Worm (Caenorhabditis elegans) whole organism, L4 larva: ENCODE results near the gene C02F12.8.

Experiments
- F10B5.3 ChIP-seq: sonication (generic microtip); optimal IDR thresholded peaks from 2 replicates; lab custom pipeline; 2016; ENCODE audit warnings: mild to moderate bottlenecking, missing genetic modification characterization, missing compliant biosample characterization
- Y5F2A.4 ChIP-seq: fragments of 200-800 bp; sonication (Bioruptor generic); optimal IDR thresholded peaks from 2 replicates; lab custom pipeline; 2018; ENCODE audit warnings: mild to moderate bottlenecking, missing genetic modification characterization, missing compliant biosample characterization
- ces-1 ChIP-seq: fragments of 150-350 bp; sonication (generic microtip); optimal IDR thresholded peaks from 4 replicates; lab custom pipeline; 2014; ENCODE audit warnings: missing biosample characterization, missing genetic modification reagents, missing genetic modification characterization
- fkh-10 ChIP-seq: fragments of 150-350 bp; optimal IDR thresholded peaks from 2 replicates; lab custom pipeline; 2014; ENCODE audit warnings: missing biosample characterization, missing genetic modification reagents, missing genetic modification characterization
- fos-1 ChIP-seq: fragments of 150-350 bp; optimal IDR thresholded peaks from 2 replicates; lab custom pipeline; 2014; ENCODE audit warnings: missing biosample characterization, missing genetic modification characterization
- lsy-2 ChIP-seq, 2 experiments: fragments of 150-350 bp in 1 of 2; sonication (generic microtip) in 1 of 2; optimal IDR thresholded peaks; 2 replicates each; lab custom pipeline; 2014 to 2017; ENCODE audit warnings: missing biosample characterization in 2 of 2, missing genetic modification characterization in 2 of 2
- nhr-6 ChIP-seq: fragments of 150-350 bp; optimal IDR thresholded peaks from 2 replicates; lab custom pipeline; 2014; ENCODE audit warnings: missing biosample characterization, missing genetic modification characterization

DNA sequence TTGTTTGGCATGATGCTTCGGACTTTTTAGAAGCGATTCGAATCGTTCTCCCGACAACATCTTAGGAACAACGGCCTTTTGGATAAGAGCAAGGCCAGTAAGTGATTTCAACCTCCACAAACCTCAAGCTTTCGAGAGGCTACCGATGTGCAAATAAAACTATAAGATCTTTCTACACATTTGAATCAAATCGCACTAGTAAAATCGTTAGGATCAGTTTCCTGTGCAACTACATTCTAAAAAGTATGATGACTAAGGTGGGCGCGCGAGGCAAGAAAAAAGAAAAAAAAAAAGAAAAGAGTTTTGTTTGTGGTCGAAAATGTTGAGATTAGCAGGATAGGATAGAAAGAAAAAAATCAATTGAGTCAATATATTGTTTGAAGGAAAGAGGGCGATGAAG, 48.2 kb downstream of the C02F12.8 start, which contains the start of gene tmem-24:
- TF ChIP-seq fos-1 (tag; lab: Kevin White, UChicago) (no peak), F10B5.3 (tag; lab: Kevin White, UChicago) (no peak), fkh-10 (GFP tag; lab: Kevin White, UChicago) (no peak), nhr-6 (tag; lab: Kevin White, UChicago) (no peak), Y5F2A.4 (GFP tag; lab: Kevin White, UChicago) (no peak), ces-1 (no peak), lsy-2 (tag; optimal IDR thresholded peaks at IDR 0.05; lab: Kevin White, UChicago) (no peak)
